Worm (Caenorhabditis elegans) whole organism, L4/young adult: ENCODE measurements around the gene F26F2.3.

Experiments used
- W03F9.2 ChIP-seq: fragments of 150-350 bp; optimal IDR thresholded peaks from 2 replicates; lab custom pipeline; 2014; ENCODE audit warnings: missing biosample characterization, missing genetic modification characterization
- dao-5 ChIP-seq: sonication (generic microtip); optimal IDR thresholded peaks from 2 replicates; lab custom pipeline; 2016; ENCODE audit warnings: missing genotype, missing genetic modification characterization, moderate library complexity, missing compliant biosample characterization
- him-1 ChIP-seq: sonication (generic microtip); optimal IDR thresholded peaks from 2 replicates; lab custom pipeline; 2016; ENCODE audit warnings: missing genotype, missing genetic modification reagents, missing genetic modification characterization, missing compliant biosample characterization

F26F2.3 gene

ce11 chrV:20544092-20544491 lies 22.3 kb downstream of the F26F2.3 start, which contains the start of gene slc-36.3:
Gene slc-36.3 (minus strand): TSS chrV:20544192.
- no peak for TF ChIP-seq him-1 (tag; lab: Kevin White, UChicago)
- TF ChIP-seq W03F9.2 = no peak
- TF ChIP-seq dao-5 (tag; lab: Kevin White, UChicago) = no peak

DNA sequence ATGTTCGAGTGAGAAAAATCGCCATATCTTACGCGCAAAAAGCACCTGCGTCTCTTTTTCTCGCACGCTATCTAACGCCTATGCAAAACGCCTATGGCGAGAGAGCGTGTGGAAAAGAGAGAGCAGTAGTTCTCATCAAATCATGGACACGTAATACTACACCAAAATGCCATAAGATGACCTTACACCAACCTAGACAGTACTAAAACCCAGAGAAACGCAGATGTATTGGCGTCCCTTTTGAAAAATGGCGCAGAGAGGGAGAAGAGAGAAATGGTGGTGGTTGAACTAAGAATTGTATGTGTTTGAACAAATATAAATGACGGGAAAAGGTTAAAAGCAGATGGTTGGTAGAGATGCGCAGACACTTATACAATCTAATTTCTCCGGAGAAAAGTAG lies 27.3 kb downstream of the F26F2.3 start, which contains the start of gene Y38H6C.16:
Gene Y38H6C.16 (minus strand): TSS at position 293 of the 400 bp plus-strand sequence.
- TF ChIP-seq W03F9.2 (no peak), him-1 (tag; lab: Kevin White, UChicago) (no peak), dao-5 (tag; lab: Kevin White, UChicago) (no peak)

DNA sequence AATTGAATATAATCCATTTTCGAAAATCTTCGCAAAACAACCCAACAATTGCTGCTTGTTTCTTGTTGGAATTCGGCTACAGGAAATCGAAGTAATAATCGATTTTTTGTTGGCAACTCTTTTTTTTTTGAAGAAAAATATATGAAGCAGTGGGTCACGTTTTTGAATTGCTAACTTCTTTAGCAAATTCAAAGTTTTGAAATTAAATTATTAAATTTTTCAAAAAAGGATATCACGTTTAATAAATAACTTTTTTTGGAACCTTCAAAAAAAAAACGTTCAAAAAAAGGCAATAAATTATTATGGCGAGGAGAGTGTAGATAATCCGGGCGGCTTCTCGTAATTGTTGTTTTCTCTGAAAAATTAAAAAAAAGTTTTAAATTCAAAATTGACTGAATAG lies 30.1 kb downstream of the F26F2.3 start, which contains the start of gene Y38H6C.15:
Gene Y38H6C.15 (minus strand): TSS at position 101 of the 400 bp plus-strand sequence.
- TF ChIP-seq him-1 (tag; lab: Kevin White, UChicago) (no peak), W03F9.2 (no peak), dao-5 (tag; lab: Kevin White, UChicago) (no peak)

DNA sequence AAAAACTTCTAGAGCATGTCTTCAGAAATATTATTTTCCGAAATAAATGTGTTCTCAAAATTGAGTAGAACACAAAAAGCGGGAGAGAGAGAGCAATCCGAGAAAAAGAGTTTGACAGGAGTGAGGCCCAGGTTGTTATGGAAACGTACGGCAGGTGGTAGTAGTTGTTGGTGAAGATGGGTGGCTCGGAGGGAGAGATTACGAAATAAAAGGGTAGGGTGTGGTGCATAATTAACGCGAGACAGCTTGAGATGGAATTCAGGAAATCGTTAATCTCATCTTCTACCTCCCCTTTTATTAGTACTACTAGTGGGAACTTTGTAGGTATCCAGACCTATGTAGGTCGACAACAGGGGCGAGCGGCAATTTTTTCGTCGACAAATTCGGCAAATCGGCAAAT lies 32.3 kb downstream of the F26F2.3 start, which contains the start of gene famh-161:
Gene famh-161 (minus strand): TSS at position 101 of the 400 bp plus-strand sequence.
- TF ChIP-seq dao-5 (tag; lab: Kevin White, UChicago) = no peak

DNA sequence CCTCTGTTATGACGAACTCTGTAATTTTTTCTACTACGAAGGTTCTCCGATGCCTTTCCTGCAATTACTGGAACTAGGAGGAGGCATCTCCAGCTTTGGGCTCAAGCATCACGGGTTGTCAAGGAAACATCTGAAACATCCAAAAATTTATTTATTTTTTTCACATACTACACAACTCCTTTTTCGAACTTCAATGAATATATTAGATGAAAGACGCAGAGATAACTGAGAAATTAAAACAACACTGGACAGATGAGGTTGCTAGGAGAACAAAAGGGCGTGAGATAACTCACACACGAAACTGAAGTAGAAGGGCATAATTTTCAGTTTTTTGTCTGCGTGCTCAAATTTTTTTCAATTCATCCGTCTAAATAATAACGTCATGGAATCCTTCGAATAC lies 38.9 kb downstream of the F26F2.3 start, which contains the start of gene Y38H6C.13:
Gene Y38H6C.13 (plus strand): TSS at position 301 of the 400 bp plus-strand sequence.
- TF ChIP-seq him-1 (tag; lab: Kevin White, UChicago) = no peak
- no peak for TF ChIP-seq W03F9.2
- TF ChIP-seq dao-5 (tag; lab: Kevin White, UChicago) = no peak

DNA sequence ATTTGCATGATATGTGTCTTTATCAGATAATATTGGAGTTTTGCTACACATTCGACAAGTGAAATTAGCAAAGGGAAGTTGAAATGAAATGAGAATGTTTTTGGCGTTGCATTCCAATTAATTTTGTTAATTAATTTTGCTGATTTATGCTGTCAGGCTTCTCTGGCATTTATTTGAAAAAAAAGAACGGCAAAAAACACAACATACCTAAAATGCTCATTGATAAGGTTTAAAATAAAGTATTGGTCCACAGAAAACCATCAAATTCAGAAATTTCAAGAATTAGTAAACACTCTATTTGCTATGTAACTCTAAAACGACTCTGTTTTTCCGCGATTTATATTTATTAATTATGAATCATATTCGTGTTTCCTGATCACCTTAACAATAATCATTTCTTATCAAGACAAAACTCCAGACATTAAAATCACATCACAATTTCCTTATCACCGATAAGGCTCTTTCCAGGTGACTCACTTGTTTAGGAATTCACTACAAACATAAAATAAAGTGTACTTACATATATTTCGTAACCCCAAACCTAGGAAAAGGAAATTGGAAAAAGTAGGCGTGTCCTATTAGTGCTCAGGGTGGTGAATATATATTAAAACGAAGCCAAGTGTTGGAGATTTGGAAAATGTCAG lies 40.4 kb downstream of the F26F2.3 start, which contains the start of the genes srh-166 and Y38H6C.24:
Gene srh-166 (minus strand): TSS at position 51 of the 644 bp plus-strand sequence.
Gene Y38H6C.24 (plus strand): TSS at position 620 of the 644 bp plus-strand sequence.
- TF ChIP-seq him-1 (tag; lab: Kevin White, UChicago) (no peak), dao-5 (tag; lab: Kevin White, UChicago) (no peak), W03F9.2 (no peak)

DNA sequence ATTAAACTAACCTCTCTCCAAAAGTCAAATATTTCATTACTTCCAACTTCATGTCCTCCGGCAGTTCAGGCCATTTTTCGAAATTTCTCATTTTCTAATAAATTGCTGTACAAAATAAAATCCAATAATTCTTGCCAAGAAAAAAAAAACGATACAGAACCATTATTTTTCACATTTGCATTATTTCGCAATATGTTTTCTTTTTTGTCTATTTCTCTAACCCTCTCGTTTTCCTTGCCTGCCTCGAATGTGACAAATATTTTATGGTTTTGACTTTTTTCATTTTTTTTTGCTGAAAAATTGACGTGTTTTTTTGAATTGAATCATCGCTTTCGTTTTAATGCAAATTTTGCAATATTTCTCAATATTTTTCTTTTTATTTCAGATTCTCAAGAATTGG lies 44.1 kb downstream of the F26F2.3 start, which contains the start of the genes Y38H6C.9 and fbxa-150:
Gene Y38H6C.9 (minus strand): TSS at position 52 of the 400 bp plus-strand sequence.
Gene fbxa-150 (plus strand): TSS at position 380 of the 400 bp plus-strand sequence.
- no peak for TF ChIP-seq him-1 (tag; lab: Kevin White, UChicago)
- TF ChIP-seq dao-5 (tag; lab: Kevin White, UChicago) = no peak
- no peak for TF ChIP-seq W03F9.2

DNA sequence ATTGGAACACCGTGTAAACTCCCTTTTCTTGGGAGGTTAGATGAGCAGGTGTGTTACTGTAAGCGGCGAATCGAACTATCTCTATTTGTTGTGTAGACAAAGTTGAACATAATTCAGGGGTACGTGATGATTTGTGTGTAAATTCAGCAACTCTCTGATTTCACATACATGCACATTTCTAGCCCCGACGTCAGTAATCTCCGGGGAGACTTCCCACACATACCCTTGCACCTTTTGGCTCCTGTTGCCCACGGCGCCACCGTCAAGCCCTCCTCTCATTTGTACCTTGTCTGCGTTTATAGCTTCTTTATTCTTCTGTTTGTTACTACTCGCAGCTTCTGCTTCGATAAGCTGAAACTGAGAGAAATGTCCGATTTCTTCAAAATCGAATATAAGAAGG lies 47.4 kb downstream of the F26F2.3 start, which contains the start of gene Y38H6C.25:
Gene Y38H6C.25 (plus strand): TSS at position 301 of the 400 bp plus-strand sequence.
- TF ChIP-seq him-1 (tag; lab: Kevin White, UChicago) (no peak), dao-5 (tag; lab: Kevin White, UChicago) (no peak), W03F9.2 (no peak)

ce11 chrV:20517005-20517404 lies 49.3 kb downstream of the F26F2.3 start:
- TF ChIP-seq dao-5 (tag; lab: Kevin White, UChicago) = no peak
- no peak for TF ChIP-seq W03F9.2
- no peak for TF ChIP-seq him-1 (tag; lab: Kevin White, UChicago)
